Fruit fly (Drosophila melanogaster) whole organism, adult: Measurements from ENCODE around the gene mRpS11.

Experiments
- CG11617 ChIP-seq: fragments of 200-800 bp; sonication (Bioruptor generic); optimal IDR thresholded peaks from 2 replicates; lab custom pipeline; 2017; ENCODE audit warnings: mild to moderate bottlenecking, missing biosample characterization, missing genetic modification reagents, missing genetic modification characterization
- CG12768 ChIP-seq: fragments of 200-800 bp; sonication (Bioruptor generic); optimal IDR thresholded peaks from 2 replicates; lab custom pipeline; 2017; ENCODE audit warnings: missing biosample characterization, missing genetic modification characterization, mild to moderate bottlenecking, moderate library complexity, missing genetic modification reagents
- CG14711 ChIP-seq: fragments of 200-800 bp; sonication (Bioruptor generic); optimal IDR thresholded peaks from 2 replicates; lab custom pipeline; 2018; ENCODE audit warnings: missing biosample characterization, mild to moderate bottlenecking, missing genetic modification characterization, moderate library complexity
- CG1620 ChIP-seq: fragments of 200-800 bp; sonication (Bioruptor generic); optimal IDR thresholded peaks from 2 replicates; lab custom pipeline; 2016; ENCODE audit warnings: missing biosample characterization, missing genetic modification characterization
- CG33017 ChIP-seq: fragments of 200-800 bp; sonication (Bioruptor generic); optimal IDR thresholded peaks from 2 replicates; lab custom pipeline; 2018; ENCODE audit warnings: missing biosample characterization, mild to moderate bottlenecking, missing genetic modification characterization, moderate library complexity
- CG5204 ChIP-seq: fragments of 200-800 bp; sonication (Bioruptor generic); optimal IDR thresholded peaks from 2 replicates; lab custom pipeline; 2016; ENCODE audit warnings: missing biosample characterization, missing genetic modification characterization
- CG7045 ChIP-seq: fragments of 200-800 bp; sonication (Bioruptor generic); optimal IDR thresholded peaks from 2 replicates; lab custom pipeline; 2017; ENCODE audit warnings: missing biosample characterization, mild to moderate bottlenecking, missing genetic modification characterization
- CG7101 ChIP-seq: fragments of 200-800 bp; sonication (Bioruptor generic); optimal IDR thresholded peaks from 2 replicates; lab custom pipeline; 2018; ENCODE audit warnings: missing biosample characterization, mild to moderate bottlenecking, missing genetic modification characterization, moderate library complexity
- Clk ChIP-seq: fragments of 200-800 bp; sonication (Bioruptor generic); optimal IDR thresholded peaks from 2 replicates; lab custom pipeline; 2017; ENCODE audit warnings: missing biosample characterization, missing genetic modification characterization
- Crg-1 ChIP-seq: fragments of 200-800 bp; sonication (Bioruptor generic); optimal IDR thresholded peaks from 2 replicates; lab custom pipeline; 2016; ENCODE audit warnings: missing biosample characterization, missing genetic modification characterization
- Hr96 ChIP-seq: fragments of 200-800 bp; sonication (Bioruptor generic); optimal IDR thresholded peaks from 2 replicates; lab custom pipeline; 2016; ENCODE audit warnings: missing biosample characterization, missing genetic modification characterization
- Mnt ChIP-seq: fragments of 200-800 bp; sonication (Bioruptor generic); optimal IDR thresholded peaks from 2 replicates; lab custom pipeline; 2016; ENCODE audit warnings: missing biosample characterization, mild to moderate bottlenecking, missing genetic modification characterization
- bab1 ChIP-seq: fragments of 200-800 bp; sonication (Bioruptor generic); optimal IDR thresholded peaks from 3 replicates; lab custom pipeline; 2019; ENCODE audit warnings: missing biosample characterization, mild to moderate bottlenecking, missing genetic modification characterization, moderate library complexity
- cic ChIP-seq: fragments of 200-800 bp; sonication (Bioruptor generic); optimal IDR thresholded peaks from 2 replicates; lab custom pipeline; 2017; ENCODE audit warnings: missing biosample characterization, mild to moderate bottlenecking, missing genetic modification characterization, moderate library complexity
- cnc ChIP-seq, 2 experiments: fragments of >200 bp; optimal IDR thresholded peaks; 2 replicates each; lab custom pipeline; 2017
- kay ChIP-seq: fragments of 200-800 bp; sonication (Bioruptor generic); peaks from one replicate; lab custom pipeline; 2016; ENCODE audit warnings: missing biosample characterization, missing genetic modification characterization, borderline replicate concordance
- ovo ChIP-seq: fragments of 200-800 bp; sonication (Bioruptor generic); optimal IDR thresholded peaks from 2 replicates; lab custom pipeline; 2016; ENCODE audit warnings: missing biosample characterization, missing genetic modification characterization
- pad ChIP-seq: fragments of 200-800 bp; sonication (Bioruptor generic); optimal IDR thresholded peaks from 3 replicates; lab custom pipeline; 2017; ENCODE audit warnings: missing biosample characterization, missing genetic modification characterization, mild to moderate bottlenecking, moderate library complexity, missing genetic modification reagents
- tj ChIP-seq: fragments of 200-800 bp; sonication (Bioruptor generic); optimal IDR thresholded peaks from 3 replicates; lab custom pipeline; 2017; ENCODE audit warnings: missing biosample characterization, mild to moderate bottlenecking, missing genetic modification characterization, moderate library complexity
- toe ChIP-seq: fragments of 200-800 bp; sonication (Bioruptor generic); optimal IDR thresholded peaks from 2 replicates; lab custom pipeline; 2016; ENCODE audit warnings: missing biosample characterization, missing genetic modification characterization

The mRpS11 gene

dm6 chr3R:17110880-17111726 lies 38.6 kb downstream of the mRpS11 start:
- no peak for TF ChIP-seq Clk (GFP tag; lab: Kevin White, UChicago)
- TF ChIP-seq CG7045 (GFP tag; lab: Kevin White, UChicago), result no peak
- TF ChIP-seq CG1620 (GFP tag; lab: Kevin White, UChicago), result no peak
- TF ChIP-seq CG11617 (GFP tag; lab: Kevin White, UChicago), result no peak
- no peak for TF ChIP-seq ovo (GFP tag; lab: Kevin White, UChicago)
- no peak for TF ChIP-seq cic (GFP tag; lab: Kevin White, UChicago)
- TF ChIP-seq Hr96 (GFP tag; lab: Kevin White, UChicago), result no peak

dm6 chr3R:17115668-17116067 lies 43.1 kb downstream of the mRpS11 start:
- TF ChIP-seq CG14711 (tag; lab: Kevin White, UChicago) (no peak), kay (no peak), Hr96 (GFP tag; lab: Kevin White, UChicago) (no peak), Mnt (GFP tag; lab: Kevin White, UChicago) (no peak), CG7045 (GFP tag; lab: Kevin White, UChicago) (peak; percentile 8), toe (no peak), Clk (GFP tag; lab: Kevin White, UChicago) (no peak), CG5204 (GFP tag; lab: Kevin White, UChicago) (no peak), pad (GFP tag; lab: Kevin White, UChicago) (no peak), ovo (GFP tag; lab: Kevin White, UChicago) (peak; percentile 58), tj (GFP tag; lab: Kevin White, UChicago) (peak; percentile 88), CG33017 (tag; lab: Kevin White, UChicago) (peak; percentile 47), bab1 (GFP tag; lab: Kevin White, UChicago) (no peak), CG11617 (GFP tag; lab: Kevin White, UChicago) (peak; percentile 17), cnc (optimal IDR thresholded peaks at IDR 0.05; lab: Kevin White, UChicago) (no peak), CG7101 (peak; percentile 38), CG1620 (GFP tag; lab: Kevin White, UChicago) (no peak), Crg-1 (GFP tag; lab: Kevin White, UChicago) (peak; percentile 68), CG12768 (no peak), cic (GFP tag; lab: Kevin White, UChicago) (peak; percentile 53)

- TF ChIP-seq toe (no peak), CG12768 (peak; percentile 30), CG1620 (GFP tag; lab: Kevin White, UChicago) (no peak), cic (GFP tag; lab: Kevin White, UChicago) (no peak), pad (GFP tag; lab: Kevin White, UChicago) (no peak), CG33017 (tag; lab: Kevin White, UChicago) (no peak), CG7045 (GFP tag; lab: Kevin White, UChicago) (no peak), Crg-1 (GFP tag; lab: Kevin White, UChicago) (no peak), Hr96 (GFP tag; lab: Kevin White, UChicago) (no peak), kay (peak; percentile 90), tj (GFP tag; lab: Kevin White, UChicago) (no peak), CG14711 (tag; lab: Kevin White, UChicago) (peak; percentile 43), bab1 (GFP tag; lab: Kevin White, UChicago) (no peak), CG5204 (GFP tag; lab: Kevin White, UChicago) (no peak), ovo (GFP tag; lab: Kevin White, UChicago) (no peak), CG7101 (peak; percentile 19), Clk (GFP tag; lab: Kevin White, UChicago) (no peak), CG11617 (GFP tag; lab: Kevin White, UChicago) (no peak), Mnt (GFP tag; lab: Kevin White, UChicago) (no peak), cnc (optimal IDR thresholded peaks at IDR 0.05; lab: Kevin White, UChicago) (no peak)
Measured at dm6 chr3R:17116231-17116630, 43.7 kb downstream of the mRpS11 start.

DNA sequence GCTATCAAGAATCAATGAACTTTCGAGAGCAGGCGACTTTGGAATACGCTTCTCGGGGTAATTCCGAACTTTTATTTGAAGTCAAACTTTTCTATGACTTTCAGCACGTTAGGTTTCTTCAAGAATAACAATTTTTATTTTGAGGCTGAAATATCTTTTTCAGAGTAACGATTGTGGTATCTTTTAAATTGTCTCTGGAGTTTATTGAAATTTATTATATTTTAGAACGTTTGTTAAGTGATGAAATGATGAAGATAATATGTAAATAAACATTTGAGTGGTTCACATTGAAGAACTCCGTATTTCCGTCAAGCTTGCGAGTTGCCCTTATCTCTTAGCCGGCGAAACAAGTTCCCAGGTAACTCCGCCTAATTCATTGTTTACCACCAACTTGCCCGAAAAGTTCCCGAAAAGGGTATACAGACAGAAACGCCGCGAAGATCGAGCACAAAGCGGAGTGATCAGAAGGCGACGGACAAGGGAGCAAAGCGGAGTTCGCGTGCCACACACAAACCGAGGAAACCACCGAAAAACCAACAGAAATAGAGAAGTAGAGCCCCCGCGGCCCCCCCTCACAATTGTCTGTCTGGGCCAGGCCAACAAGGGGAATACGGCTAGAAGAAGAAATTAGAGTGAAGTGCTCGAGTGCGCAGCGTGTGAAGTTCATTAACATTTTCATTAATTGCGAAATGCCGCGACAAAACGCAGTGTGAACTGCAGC lies 45.2 kb downstream of the mRpS11 start:
- TF ChIP-seq CG7045 (GFP tag; lab: Kevin White, UChicago) (no peak), pad (GFP tag; lab: Kevin White, UChicago) (no peak), tj (GFP tag; lab: Kevin White, UChicago) (no peak), CG11617 (GFP tag; lab: Kevin White, UChicago) (no peak), Hr96 (GFP tag; lab: Kevin White, UChicago) (no peak), Mnt (GFP tag; lab: Kevin White, UChicago) (no peak), CG12768 (no peak), CG5204 (GFP tag; lab: Kevin White, UChicago) (no peak), CG1620 (GFP tag; lab: Kevin White, UChicago) (no peak), ovo (GFP tag; lab: Kevin White, UChicago) (no peak), kay (no peak), toe (no peak), CG33017 (tag; lab: Kevin White, UChicago) (no peak), CG14711 (tag; lab: Kevin White, UChicago) (no peak), bab1 (GFP tag; lab: Kevin White, UChicago) (no peak), Clk (GFP tag; lab: Kevin White, UChicago) (no peak), Crg-1 (GFP tag; lab: Kevin White, UChicago) (no peak), CG7101 (no peak), cic (GFP tag; lab: Kevin White, UChicago) (no peak), cnc (optimal IDR thresholded peaks at IDR 0.05; lab: Kevin White, UChicago) (no peak)
